Worm (Caenorhabditis elegans) whole organism, L4 larva: Measurements from ENCODE around the gene EGAP1.5.

Source experiments
- aha-1 ChIP-seq: fragments of 150-350 bp; peaks from one replicate; lab custom pipeline; 2014; ENCODE audit warnings: missing biosample characterization, missing genetic modification characterization
- aly-2 ChIP-seq: sonication (generic microtip); optimal IDR thresholded peaks from 2 replicates; lab custom pipeline; 2018; ENCODE audit warnings: missing biosample characterization, missing genetic modification characterization
- attf-4 ChIP-seq: sonication (generic microtip); optimal IDR thresholded peaks from 3 replicates; lab custom pipeline; 2017; ENCODE audit warnings: missing biosample characterization, missing genetic modification characterization
- daf-12 ChIP-seq: fragments of 150-350 bp; optimal IDR thresholded peaks from 2 replicates; lab custom pipeline; 2014; ENCODE audit warnings: missing biosample characterization, missing genetic modification reagents, missing genetic modification characterization
- dmd-6 ChIP-seq: fragments of 200-800 bp; sonication (Bioruptor generic); IDR thresholded peaks from 2 replicates; pipeline ENCODE4 v1.3.6; 2022; ENCODE audit warnings: missing genetic modification reagents, missing genetic modification characterization, missing compliant biosample characterization
- dve-1 ChIP-seq: sonication (generic microtip); optimal IDR thresholded peaks from 2 replicates; lab custom pipeline; 2017; ENCODE audit warnings: antibody characterized with exemption, mild to moderate bottlenecking, missing genetic modification characterization, missing compliant biosample characterization; ENCODE audit not compliant: insufficient read depth
- lin-13 ChIP-seq: fragments of 150-350 bp; optimal IDR thresholded peaks from 2 replicates; lab custom pipeline; 2014; ENCODE audit warnings: missing biosample characterization, missing genetic modification reagents, missing genetic modification characterization
- nhr-10 ChIP-seq: fragments of 150-350 bp; optimal IDR thresholded peaks from 2 replicates; lab custom pipeline; 2014; ENCODE audit warnings: missing biosample characterization, missing genetic modification characterization
- nhr-102 ChIP-seq: sonication (generic microtip); optimal IDR thresholded peaks from 2 replicates; lab custom pipeline; 2016; ENCODE audit warnings: mild to moderate bottlenecking, missing genetic modification characterization, moderate library complexity, missing compliant biosample characterization
- nhr-41 ChIP-seq: fragments of 200-800 bp; sonication (Bioruptor generic); IDR thresholded peaks from 2 replicates; pipeline ENCODE4 v1.3.6; 2022; ENCODE audit warnings: missing genetic modification reagents, missing genetic modification characterization, missing compliant biosample characterization
- nhr-6 ChIP-seq: fragments of 150-350 bp; optimal IDR thresholded peaks from 2 replicates; lab custom pipeline; 2014; ENCODE audit warnings: missing biosample characterization, missing genetic modification characterization
- pqm-1 ChIP-seq: sonication (generic microtip); optimal IDR thresholded peaks from 2 replicates; lab custom pipeline; 2017; ENCODE audit warnings: missing biosample characterization, missing genetic modification characterization

DNA sequence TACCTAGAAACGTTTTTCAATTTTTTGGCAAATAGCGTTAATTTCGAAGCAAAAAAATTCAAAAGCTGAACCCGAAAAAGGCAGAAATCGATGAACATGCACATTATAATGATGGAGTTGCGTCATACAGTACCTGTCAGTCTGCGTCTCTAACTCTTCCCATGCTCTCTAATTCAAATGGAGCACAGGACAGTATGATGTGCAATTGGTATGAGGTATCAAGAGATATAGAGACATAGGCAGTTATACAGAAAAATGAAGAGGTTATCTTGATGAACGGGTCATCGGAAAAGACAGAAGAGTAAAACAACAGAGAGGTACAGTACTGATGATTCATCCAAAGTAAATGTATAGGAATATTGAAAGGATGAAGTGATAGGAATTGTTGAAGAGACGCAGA is 30.8 kb upstream of the EGAP1.5 start:
- TF ChIP-seq daf-12 (tag; lab: Kevin White, UChicago) (no peak), attf-4 (tag; lab: Kevin White, UChicago) (no peak), pqm-1 (tag; lab: Kevin White, UChicago) (no peak), nhr-10 (tag; lab: Kevin White, UChicago) (no peak), dmd-6 (no peak), nhr-41 (GFP tag; lab: Robert Waterston, UW) (no peak), dve-1 (tag; lab: Kevin White, UChicago) (peak; percentile 52), aly-2 (tag; lab: Kevin White, UChicago) (no peak), aha-1 (tag; lab: Kevin White, UChicago) (no peak), nhr-102 (tag; lab: Kevin White, UChicago) (no peak), lin-13 (no peak), nhr-6 (tag; lab: Kevin White, UChicago) (peak; percentile 96)
